Worm (Caenorhabditis elegans): ENCODE measurements around the gene mec-15.

DNA sequence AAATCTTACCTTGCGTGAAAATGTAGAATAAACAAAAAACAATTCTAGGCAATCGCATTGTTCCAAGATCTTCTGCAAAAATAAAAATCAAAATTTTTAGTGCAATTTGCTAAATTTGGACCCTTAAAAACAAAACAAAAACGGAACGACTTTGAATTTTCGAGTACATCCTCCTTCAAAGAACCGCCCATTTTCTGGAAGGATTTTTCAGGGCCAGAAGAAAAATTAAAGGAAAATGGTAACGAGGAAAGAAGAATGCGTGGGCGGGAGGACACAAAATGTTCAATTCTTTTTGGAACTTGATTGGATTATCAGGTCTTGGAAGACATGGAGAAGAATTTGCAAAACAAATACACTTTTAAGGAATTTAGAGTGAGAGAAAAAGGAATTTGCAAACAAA lies 31.6 kb upstream of the mec-15 start, which contains the start of gene F54B3.4:
- TF ChIP-seq ZK185.1 (tag; optimal IDR thresholded peaks at IDR 0.05; ENCODE audit: poor library complexity, severe bottlenecking) (no peak), sea-2 (GFP tag; IDR thresholded peaks at IDR 0.05) (no peak), akir-1 (GFP tag; optimal IDR thresholded peaks at IDR 0.05) (no peak), rcor-1 (GFP tag; IDR thresholded peaks at IDR 0.05) (no peak), hsf-1 (GFP tag; IDR thresholded peaks at IDR 0.05) (no peak), C06A6.2 (GFP tag; conservative IDR thresholded peaks at IDR 0.05) (no peak), nhr-120 (GFP tag; IDR thresholded peaks at IDR 0.05) (no peak)

Data from whole organism, young adult.